Worm (Caenorhabditis elegans) whole organism, late embryonic: ENCODE results near the gene cpg-23.
A peak's percentile ranks its signal among the peaks of the same experiment; 100 is the strongest.

Experiments
- C08G9.2 ChIP-seq: sonication (generic microtip); optimal IDR thresholded peaks from 2 replicates; lab custom pipeline; 2016; ENCODE audit warnings: mild to moderate bottlenecking, missing genetic modification characterization, moderate library complexity, missing compliant biosample characterization
- C38D4.7 ChIP-seq: fragments of 200-800 bp; sonication (Bioruptor generic); optimal IDR thresholded peaks from 2 replicates; lab custom pipeline; 2018; ENCODE audit warnings: mild to moderate bottlenecking, missing genetic modification characterization, moderate library complexity, missing compliant biosample characterization
- K09A11.1 ChIP-seq: sonication (generic microtip); optimal IDR thresholded peaks from 2 replicates; lab custom pipeline; 2017; ENCODE audit warnings: antibody characterized with exemption, mild to moderate bottlenecking, missing genetic modification characterization, missing compliant biosample characterization; ENCODE audit not compliant: insufficient read depth
- Y22D7AL.16 ChIP-seq: sonication (generic microtip); optimal IDR thresholded peaks from 2 replicates; lab custom pipeline; 2016; ENCODE audit warnings: missing genetic modification characterization, missing compliant biosample characterization
- ceh-19 ChIP-seq: fragments of 200-800 bp; sonication (Bioruptor generic); optimal IDR thresholded peaks from 2 replicates; lab custom pipeline; 2018; ENCODE audit warnings: mild to moderate bottlenecking, missing genetic modification characterization, missing compliant biosample characterization
- ceh-22 ChIP-seq: sonication (generic microtip); optimal IDR thresholded peaks from 2 replicates; lab custom pipeline; 2017; ENCODE audit warnings: missing biosample characterization, missing genetic modification characterization
- ceh-24 ChIP-seq: sonication (generic microtip); optimal IDR thresholded peaks from 2 replicates; lab custom pipeline; 2016; ENCODE audit warnings: mild to moderate bottlenecking, missing genetic modification characterization, missing compliant biosample characterization
- ceh-30 ChIP-seq: fragments of 150-350 bp; optimal IDR thresholded peaks from 2 replicates; lab custom pipeline; 2014; ENCODE audit warnings: missing biosample characterization, missing genetic modification characterization
- ceh-45 ChIP-seq: fragments of 200-800 bp; sonication (Bioruptor generic); IDR thresholded peaks from 2 replicates; pipeline ENCODE4 v1.3.6; 2022; ENCODE audit warnings: missing genetic modification reagents, missing genetic modification characterization, missing compliant biosample characterization
- ceh-48 ChIP-seq: sonication (generic microtip); optimal IDR thresholded peaks from 2 replicates; lab custom pipeline; 2016; ENCODE audit warnings: missing genetic modification characterization, inconsistent platforms, missing compliant biosample characterization
- ceh-6 ChIP-seq: fragments of 200-800 bp; sonication (Bioruptor generic); optimal IDR thresholded peaks from 2 replicates; lab custom pipeline; 2018; ENCODE audit warnings: mild to moderate bottlenecking, missing genetic modification characterization, missing compliant biosample characterization
- che-1 ChIP-seq: sonication (generic microtip); optimal IDR thresholded peaks from 2 replicates; lab custom pipeline; 2016; ENCODE audit warnings: mild to moderate bottlenecking, missing genetic modification characterization, missing compliant biosample characterization
- elt-2 ChIP-seq: sonication (generic microtip); optimal IDR thresholded peaks from 2 replicates; lab custom pipeline; 2016; ENCODE audit warnings: missing genetic modification reagents, missing genetic modification characterization, missing compliant biosample characterization
- elt-4 ChIP-seq: sonication (generic microtip); optimal IDR thresholded peaks from 2 replicates; lab custom pipeline; 2016; ENCODE audit warnings: missing genetic modification characterization, missing compliant biosample characterization
- ets-4 ChIP-seq: sonication (generic microtip); optimal IDR thresholded peaks from 2 replicates; lab custom pipeline; 2016; ENCODE audit warnings: missing genetic modification characterization, missing compliant biosample characterization
- eyg-1 ChIP-seq: sonication (generic microtip); optimal IDR thresholded peaks from 2 replicates; lab custom pipeline; 2016; ENCODE audit warnings: missing genotype, missing genetic modification characterization, missing compliant biosample characterization
- fkh-6 ChIP-seq: sonication (generic microtip); optimal IDR thresholded peaks from 2 replicates; lab custom pipeline; 2016; ENCODE audit warnings: missing genetic modification characterization, missing compliant biosample characterization
- hlh-13 ChIP-seq: fragments of 200-800 bp; sonication (Bioruptor generic); optimal IDR thresholded peaks from 2 replicates; lab custom pipeline; 2018; ENCODE audit warnings: mild to moderate bottlenecking, missing genetic modification characterization, missing compliant biosample characterization
- hlh-15 ChIP-seq: sonication (generic microtip); optimal IDR thresholded peaks from 2 replicates; lab custom pipeline; 2016; ENCODE audit warnings: missing genetic modification characterization, missing compliant biosample characterization
- hlh-6 ChIP-seq: sonication (generic microtip); optimal IDR thresholded peaks from 2 replicates; lab custom pipeline; 2016; ENCODE audit warnings: missing genotype, missing genetic modification characterization, missing compliant biosample characterization
- hlh-8 ChIP-seq: sonication (generic microtip); optimal IDR thresholded peaks from 2 replicates; lab custom pipeline; 2016; ENCODE audit warnings: missing genotype, missing genetic modification characterization, missing compliant biosample characterization
- madf-2 ChIP-seq: sonication (generic microtip); optimal IDR thresholded peaks from 2 replicates; lab custom pipeline; 2017; ENCODE audit warnings: missing genetic modification characterization, missing compliant biosample characterization
- mec-3 ChIP-seq: sonication (generic microtip); optimal IDR thresholded peaks from 2 replicates; lab custom pipeline; 2016; ENCODE audit warnings: borderline replicate concordance, missing genetic modification characterization, missing compliant biosample characterization
- nhr-11 ChIP-seq: fragments of 150-350 bp; optimal IDR thresholded peaks from 2 replicates; lab custom pipeline; 2014; ENCODE audit warnings: missing biosample characterization, missing genetic modification characterization
- npax-4 ChIP-seq: sonication (generic microtip); optimal IDR thresholded peaks from 2 replicates; lab custom pipeline; 2016; ENCODE audit warnings: missing genetic modification characterization, missing compliant biosample characterization
- pax-1 ChIP-seq: fragments of 150-350 bp; optimal IDR thresholded peaks from 2 replicates; lab custom pipeline; 2014; ENCODE audit warnings: missing biosample characterization, missing genetic modification characterization
- pha-2 ChIP-seq: sonication (generic microtip); optimal IDR thresholded peaks from 2 replicates; lab custom pipeline; 2017; ENCODE audit warnings: mild to moderate bottlenecking, missing genetic modification characterization, missing compliant biosample characterization
- pqm-1 ChIP-seq: sonication (generic microtip); optimal IDR thresholded peaks from 2 replicates; lab custom pipeline; 2016; ENCODE audit warnings: missing genetic modification characterization, missing compliant biosample characterization
- pros-1 ChIP-seq: fragments of 150-350 bp; optimal IDR thresholded peaks from 2 replicates; lab custom pipeline; 2014; ENCODE audit warnings: missing biosample characterization, missing genetic modification reagents, missing genetic modification characterization
- rnt-1 ChIP-seq: sonication (generic microtip); optimal IDR thresholded peaks from 2 replicates; lab custom pipeline; 2016; ENCODE audit warnings: missing genetic modification characterization, missing compliant biosample characterization
- sdc-2 ChIP-seq: sonication (generic microtip); optimal IDR thresholded peaks from 2 replicates; lab custom pipeline; 2016; ENCODE audit warnings: missing genotype, missing genetic modification characterization, missing compliant biosample characterization
- sox-2 ChIP-seq: fragments of 200-800 bp; sonication (Bioruptor generic); IDR thresholded peaks from 2 replicates; pipeline ENCODE4 v1.3.6; 2022; ENCODE audit warnings: missing genetic modification reagents, missing genetic modification characterization, missing compliant biosample characterization
- tbx-2 ChIP-seq: sonication (generic microtip); optimal IDR thresholded peaks from 2 replicates; lab custom pipeline; 2016; ENCODE audit warnings: missing genetic modification characterization, missing compliant biosample characterization
- tbx-7 ChIP-seq: sonication (generic microtip); optimal IDR thresholded peaks from 2 replicates; lab custom pipeline; 2016; ENCODE audit warnings: missing genotype, missing genetic modification characterization, missing compliant biosample characterization
- unc-42 ChIP-seq: sonication (generic microtip); optimal IDR thresholded peaks from 2 replicates; lab custom pipeline; 2016; ENCODE audit warnings: missing genotype, missing genetic modification characterization, missing compliant biosample characterization
- unc-86 ChIP-seq: sonication (generic microtip); optimal IDR thresholded peaks from 2 replicates; lab custom pipeline; 2016; ENCODE audit warnings: missing genetic modification characterization, missing compliant biosample characterization
- zip-5 ChIP-seq: sonication (generic microtip); optimal IDR thresholded peaks from 2 replicates; lab custom pipeline; 2016; ENCODE audit warnings: missing genetic modification characterization, missing compliant biosample characterization
- ztf-16 ChIP-seq: sonication (generic microtip); optimal IDR thresholded peaks from 2 replicates; lab custom pipeline; 2017; ENCODE audit warnings: missing genetic modification characterization, missing compliant biosample characterization

The cpg-23 gene

DNA sequence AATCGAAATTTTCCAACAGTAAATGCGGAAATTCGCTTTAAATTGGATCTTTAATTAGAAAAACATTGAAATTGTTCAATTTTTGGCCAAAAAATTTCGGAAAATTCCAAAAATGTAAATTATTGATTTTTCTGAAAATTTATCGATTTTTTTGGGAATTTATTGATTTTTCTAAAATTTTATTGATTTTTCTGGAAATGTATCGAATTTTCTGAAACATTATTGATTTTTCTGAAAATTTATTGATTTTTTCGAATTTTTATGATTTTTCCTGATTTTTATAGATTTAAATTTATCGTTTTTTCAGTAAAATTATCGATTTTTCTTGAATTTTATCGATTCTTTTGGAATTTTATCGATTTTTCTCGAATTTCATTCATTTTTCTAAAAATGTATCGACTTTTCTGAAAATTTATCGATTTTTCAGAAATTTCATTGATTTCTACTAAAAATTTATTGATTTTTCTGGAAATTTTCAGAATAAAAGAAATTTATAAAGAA is 23.7 kb upstream of the cpg-23 start:
- TF ChIP-seq ceh-48 (tag; lab: Kevin White, UChicago) (peak; percentile 36), npax-4 (tag; lab: Kevin White, UChicago) (no peak), tbx-2 (tag; lab: Kevin White, UChicago) (no peak), elt-2 (tag; lab: Kevin White, UChicago) (no peak), sdc-2 (tag; lab: Kevin White, UChicago) (no peak), pqm-1 (tag; lab: Kevin White, UChicago) (no peak)

DNA sequence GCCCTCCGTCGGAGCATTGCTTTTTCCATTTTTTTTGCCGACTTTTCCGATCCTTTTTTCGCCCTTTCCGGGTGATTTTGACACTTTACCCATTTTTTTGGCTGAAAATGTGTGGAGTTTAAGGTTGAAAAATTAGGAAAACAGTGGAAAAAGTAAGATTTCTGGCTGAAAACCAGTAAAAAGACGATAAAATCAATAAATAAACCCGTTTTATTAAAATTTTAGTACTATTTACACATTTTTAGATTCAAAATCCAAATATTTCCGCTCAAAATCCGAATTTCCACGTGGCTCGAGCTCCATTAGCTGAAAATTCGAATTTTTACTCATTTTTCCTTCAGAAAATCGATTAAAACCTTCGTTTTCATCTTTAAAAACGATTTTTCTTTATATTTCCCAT is 22.3 kb upstream of the cpg-23 start, which contains the start of gene pro-3:
Gene pro-3, minus strand, starts transcription at position 101 of the 400 bp plus-strand sequence.
- no peak for TF ChIP-seq rnt-1 (tag; lab: Kevin White, UChicago)
- no peak for TF ChIP-seq Y22D7AL.16 (tag; lab: Kevin White, UChicago)
- TF ChIP-seq ceh-30 = no peak
- TF ChIP-seq ztf-16 (tag; lab: Kevin White, UChicago) = no peak
- no peak for TF ChIP-seq sox-2

DNA sequence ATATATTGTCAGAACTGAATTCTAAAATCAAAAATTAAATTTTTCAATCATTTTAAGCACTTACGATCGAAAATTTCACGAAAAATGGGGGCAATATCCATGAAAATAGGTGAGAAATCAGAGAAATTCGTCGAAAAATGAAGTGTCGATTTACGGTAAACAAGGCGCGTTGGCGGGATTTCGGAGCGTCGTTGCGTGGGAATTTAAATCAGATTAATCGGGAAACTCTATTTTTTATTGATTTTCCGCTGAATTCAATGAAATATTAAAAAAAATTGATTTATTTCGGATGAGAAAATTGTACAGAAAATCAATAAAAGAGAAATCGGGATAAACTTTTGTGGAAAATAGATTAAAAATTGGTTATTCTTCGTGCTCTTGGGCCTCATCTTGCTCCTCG is 21.3 kb upstream of the cpg-23 start, which contains the start of gene Y39B6A.13:
Gene Y39B6A.13, minus strand, starts transcription at position 166 of the 400 bp plus-strand sequence.
- no peak for TF ChIP-seq C08G9.2 (tag; lab: Kevin White, UChicago)
- TF ChIP-seq hlh-6 = no peak
- no peak for TF ChIP-seq hlh-15 (tag; lab: Kevin White, UChicago)
- peak; percentile 35 for TF ChIP-seq unc-42 (tag; lab: Kevin White, UChicago)
- TF ChIP-seq ceh-24 (tag; lab: Kevin White, UChicago) = no peak
- no peak for TF ChIP-seq eyg-1
- TF ChIP-seq sox-2 = no peak
- peak; percentile 21 for TF ChIP-seq ceh-48 (tag; lab: Kevin White, UChicago)
- TF ChIP-seq tbx-2 (tag; lab: Kevin White, UChicago) = no peak
- no peak for TF ChIP-seq ceh-22
- no peak for TF ChIP-seq ceh-19 (GFP tag; lab: Kevin White, UChicago)

DNA sequence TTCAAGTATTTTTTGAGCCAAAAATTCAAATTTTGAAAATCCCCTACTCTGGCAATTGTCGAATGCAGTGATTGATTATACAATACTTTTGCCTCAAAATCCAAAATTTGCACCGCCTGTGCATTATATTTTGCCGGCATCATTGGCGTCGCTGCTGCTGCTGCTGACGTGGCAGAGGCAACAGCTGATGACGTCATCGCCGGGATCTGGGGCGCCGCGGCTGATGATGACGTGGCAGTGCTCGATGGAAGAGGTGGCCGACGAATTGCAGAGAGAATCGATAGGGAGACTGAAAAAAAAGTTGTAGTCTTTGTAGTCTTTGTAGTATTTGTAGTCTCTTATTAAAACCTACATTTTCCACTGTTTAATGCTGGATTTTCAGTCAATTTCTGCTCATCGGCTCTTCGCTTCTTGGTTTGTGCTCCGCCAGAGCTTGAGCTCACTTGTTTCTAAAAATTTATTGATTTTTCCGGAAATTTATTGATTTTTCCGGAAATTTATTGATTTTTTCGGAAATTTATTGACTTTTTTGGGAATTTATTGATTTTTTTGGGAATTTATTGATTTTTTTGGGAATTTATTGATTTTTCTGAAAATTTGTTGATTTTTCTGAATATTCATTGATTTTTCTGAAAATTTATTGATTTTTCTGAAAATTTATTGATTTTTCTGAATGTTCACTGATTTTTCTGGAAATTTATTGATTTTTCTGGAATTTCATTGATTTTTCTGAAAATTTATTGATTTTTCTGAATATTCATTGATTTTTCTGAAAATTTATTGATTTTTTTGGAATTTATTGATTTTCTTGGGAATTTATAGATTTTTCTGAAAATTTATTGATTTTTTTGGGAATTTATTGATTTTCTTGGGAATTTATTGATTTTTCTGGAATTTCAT is 19.6 kb upstream of the cpg-23 start:
- TF ChIP-seq ztf-16 (tag; lab: Kevin White, UChicago) (no peak), ceh-48 (tag; lab: Kevin White, UChicago) (peak; percentile 74)

DNA sequence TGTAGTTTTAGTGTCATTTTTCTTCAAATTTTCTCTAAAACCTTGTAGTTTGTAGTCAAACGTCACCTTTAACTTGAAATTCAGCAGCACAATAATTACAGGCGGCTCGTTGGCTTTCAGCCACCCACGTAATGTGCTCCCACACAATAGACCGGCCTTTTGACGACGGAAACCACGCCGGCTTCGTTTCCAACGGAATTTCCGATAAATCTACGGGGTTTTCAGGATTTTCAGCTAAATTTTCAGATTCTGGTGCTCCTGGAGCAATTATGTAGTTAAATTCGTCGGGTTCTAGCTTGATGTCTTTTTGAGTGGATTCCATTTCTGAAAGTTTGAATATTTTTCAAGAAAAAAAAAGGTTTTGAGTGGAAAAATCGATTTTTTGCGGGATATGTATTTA is 16.0 kb upstream of the cpg-23 start, which contains the start of gene bed-1:
Gene bed-1, minus strand, starts transcription at position 337 of the 400 bp plus-strand sequence.
- TF ChIP-seq eyg-1 (no peak), tbx-7 (tag; lab: Kevin White, UChicago) (no peak), mec-3 (tag; lab: Kevin White, UChicago) (no peak), K09A11.1 (no peak), fkh-6 (tag; lab: Kevin White, UChicago) (no peak), pros-1 (tag; lab: Kevin White, UChicago) (no peak), Y22D7AL.16 (tag; lab: Kevin White, UChicago) (no peak), hlh-13 (no peak), ets-4 (no peak), madf-2 (tag; lab: Kevin White, UChicago) (no peak), pax-1 (tag; lab: Kevin White, UChicago) (no peak), hlh-6 (no peak), ceh-22 (no peak), ceh-48 (tag; lab: Kevin White, UChicago) (no peak)

DNA sequence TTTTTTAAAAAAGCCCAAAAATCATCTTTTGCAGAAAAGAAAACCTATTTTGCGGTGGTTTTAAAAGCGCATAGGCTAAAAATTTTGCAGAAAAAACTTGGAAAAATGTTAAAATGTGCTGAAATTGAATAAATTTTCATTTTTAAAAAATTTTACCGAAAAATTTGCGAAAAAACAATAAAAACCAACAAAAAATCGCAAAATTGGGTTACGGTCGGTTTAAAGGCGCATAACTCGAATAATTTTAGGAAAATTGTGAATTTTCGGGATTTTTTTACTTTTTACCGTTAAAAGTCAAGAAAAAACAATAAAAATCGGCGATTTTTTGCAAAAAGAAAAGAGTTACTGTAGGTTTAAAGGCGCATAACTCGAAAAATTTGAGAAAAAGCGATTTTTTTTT is 15.3 kb upstream of the cpg-23 start:
- TF ChIP-seq elt-4 (tag; lab: Kevin White, UChicago) = no peak
- TF ChIP-seq che-1 (tag; lab: Kevin White, UChicago) = no peak
- no peak for TF ChIP-seq pha-2 (tag; lab: Kevin White, UChicago)
- no peak for TF ChIP-seq zip-5 (tag; lab: Kevin White, UChicago)
- TF ChIP-seq tbx-2 (tag; lab: Kevin White, UChicago) = no peak
- no peak for TF ChIP-seq hlh-8 (tag; lab: Kevin White, UChicago)
- TF ChIP-seq K09A11.1 = no peak
- no peak for TF ChIP-seq Y22D7AL.16 (tag; lab: Kevin White, UChicago)
- no peak for TF ChIP-seq unc-42 (tag; lab: Kevin White, UChicago)
- TF ChIP-seq unc-86 = no peak
- TF ChIP-seq nhr-11 (tag; lab: Kevin White, UChicago) = no peak
- no peak for TF ChIP-seq ceh-45 (GFP tag; lab: Robert Waterston, UW)
- TF ChIP-seq C38D4.7 (GFP tag; lab: Kevin White, UChicago) = no peak
- no peak for TF ChIP-seq sox-2
- no peak for TF ChIP-seq ceh-30
- no peak for TF ChIP-seq ceh-6 (GFP tag; lab: Kevin White, UChicago)
- TF ChIP-seq ceh-22 = no peak
